Worm (Caenorhabditis elegans): ENCODE results near the gene ZK809.8.

Gene ZK809.8

DNA sequence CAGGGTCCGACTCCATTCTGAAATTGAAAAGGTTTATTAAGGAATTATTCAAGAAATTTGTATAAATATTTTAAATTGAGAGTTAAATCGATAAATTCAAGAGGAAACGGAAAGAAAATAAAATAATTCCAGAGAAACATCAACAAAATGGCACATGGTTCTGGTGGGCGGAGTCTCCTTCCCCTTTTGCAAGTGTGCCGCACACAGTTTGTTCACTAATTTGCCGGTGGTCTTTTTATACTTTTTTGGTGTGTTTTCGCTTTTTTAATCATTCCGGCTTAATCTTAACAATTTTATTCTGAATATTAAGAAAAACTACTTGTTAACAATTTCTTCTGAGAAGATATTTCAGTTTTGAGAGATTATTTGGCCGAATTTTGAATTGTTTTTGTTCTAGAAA lies 44.0 kb downstream of the ZK809.8 start, which contains the start of the genes ragc-1 and Y24F12A.1 (continued):
- no peak for TF ChIP-seq C34B4.2 (tag; optimal IDR thresholded peaks at IDR 0.05)
- peak; percentile 28 to 64 (median 44) for TF ChIP-seq dpl-1 (GFP tag; optimal IDR thresholded peaks at IDR 0.05)
- no peak for TF ChIP-seq lin-13 (GFP tag; optimal IDR thresholded peaks at IDR 0.05)
- TF ChIP-seq nhr-71 (tag; optimal IDR thresholded peaks at IDR 0.05): peak; percentile 52
- no peak for TF ChIP-seq pag-3 (tag; optimal IDR thresholded peaks at IDR 0.05; ENCODE audit: borderline replicate concordance, insufficient read depth)
- no peak for TF ChIP-seq nhr-12 (tag; optimal IDR thresholded peaks at IDR 0.05)
- no peak for TF ChIP-seq tlp-1 (tag; optimal IDR thresholded peaks at IDR 0.05)
- TF ChIP-seq grh-1 (GFP tag; IDR thresholded peaks at IDR 0.05): no peak
- no peak for TF ChIP-seq zip-4 (GFP tag; optimal IDR thresholded peaks at IDR 0.05)
- TF ChIP-seq jun-1 (tag; optimal IDR thresholded peaks at IDR 0.05): no peak
- TF ChIP-seq unc-30 (tag; optimal IDR thresholded peaks at IDR 0.05): no peak
- TF ChIP-seq lin-39 (tag; optimal IDR thresholded peaks at IDR 0.05): no peak
- TF ChIP-seq xbp-1 (tag; optimal IDR thresholded peaks at IDR 0.05): peak; percentile 42
- TF ChIP-seq elt-2 (tag; optimal IDR thresholded peaks at IDR 0.05): no peak
- TF ChIP-seq ces-1 (GFP tag; optimal IDR thresholded peaks at IDR 0.05): no peak
- no peak for TF ChIP-seq unc-86 (tag; optimal IDR thresholded peaks at IDR 0.05)
- TF ChIP-seq isw-1 (GFP tag; IDR thresholded peaks at IDR 0.05): no peak
- TF ChIP-seq mab-9 (GFP tag; IDR thresholded peaks at IDR 0.05): no peak
- TF ChIP-seq ceh-82 (tag; optimal IDR thresholded peaks at IDR 0.05): peak in 2 of 3 experiments; percentile 26 to 46
- TF ChIP-seq dsc-1 (tag; optimal IDR thresholded peaks at IDR 0.05): peak; percentile 34
- TF ChIP-seq fkh-4 (tag; optimal IDR thresholded peaks at IDR 0.05; ENCODE audit: borderline replicate concordance): no peak
- no peak for TF ChIP-seq egl-27 (tag; optimal IDR thresholded peaks at IDR 0.05)
- no peak for TF ChIP-seq nhr-77 (tag; optimal IDR thresholded peaks at IDR 0.05)
- TF ChIP-seq ztf-4 (tag; optimal IDR thresholded peaks at IDR 0.05): no peak
- TF ChIP-seq mep-1 (tag; optimal IDR thresholded peaks at IDR 0.05): peak; percentile 38
- no peak for TF ChIP-seq nhr-84 (tag; optimal IDR thresholded peaks at IDR 0.05)
- no peak for TF ChIP-seq ceh-8 (GFP tag; optimal IDR thresholded peaks at IDR 0.05)
- peak; percentile 53 for TF ChIP-seq C16A3.4 (tag; optimal IDR thresholded peaks at IDR 0.05)
- no peak for TF ChIP-seq nhr-11 (tag; optimal IDR thresholded peaks at IDR 0.05)
- no peak for TF ChIP-seq ceh-88 (GFP tag; IDR thresholded peaks at IDR 0.05)
- TF ChIP-seq mdl-1 (tag; optimal IDR thresholded peaks at IDR 0.05): peak in 1 of 2 experiments; percentile 71
- peak; percentile 24 for TF ChIP-seq tbx-2 (tag; optimal IDR thresholded peaks at IDR 0.05)
- no peak for TF ChIP-seq nhr-76 (tag; optimal IDR thresholded peaks at IDR 0.05)
- peak; percentile 41 for TF ChIP-seq nhr-47 (tag; optimal IDR thresholded peaks at IDR 0.05)
- TF ChIP-seq zag-1 (tag; optimal IDR thresholded peaks at IDR 0.05): no peak
- no peak for TF ChIP-seq nhr-28 (tag; optimal IDR thresholded peaks at IDR 0.05)
- TF ChIP-seq alr-1 (tag; optimal IDR thresholded peaks at IDR 0.05; ENCODE audit: borderline replicate concordance): no peak
- no peak for TF ChIP-seq fos-1 (tag; optimal IDR thresholded peaks at IDR 0.05)
- no peak for TF ChIP-seq pax-3 (tag; optimal IDR thresholded peaks at IDR 0.05)
- TF ChIP-seq ceh-63 (GFP tag; optimal IDR thresholded peaks at IDR 0.05): no peak
- TF ChIP-seq hlh-17 (GFP tag; optimal IDR thresholded peaks at IDR 0.05; ENCODE audit: borderline replicate concordance): no peak
- TF ChIP-seq efl-3 (GFP tag; optimal IDR thresholded peaks at IDR 0.05): no peak
- peak; percentile 58 for TF ChIP-seq blmp-1 (tag; optimal IDR thresholded peaks at IDR 0.05)
- no peak for TF ChIP-seq pqm-1 (tag; optimal IDR thresholded peaks at IDR 0.05)
- no peak for TF ChIP-seq ceh-90 (tag; optimal IDR thresholded peaks at IDR 0.05)
- no peak for TF ChIP-seq C04F5.9 (tag; optimal IDR thresholded peaks at IDR 0.05)
- peak in 1 of 6 experiments; percentile 66 for TF ChIP-seq elt-3 (tag; optimal IDR thresholded peaks at IDR 0.05)
- no peak for TF ChIP-seq Y116A8C.19 (tag; optimal IDR thresholded peaks at IDR 0.05; ENCODE audit: borderline replicate concordance)
- no peak for TF ChIP-seq nhr-237 (tag; optimal IDR thresholded peaks at IDR 0.05)
- peak; percentile 26 for TF ChIP-seq lir-3 (tag; optimal IDR thresholded peaks at IDR 0.05; ENCODE audit: poor library complexity)
- TF ChIP-seq snu-23 (GFP tag; optimal IDR thresholded peaks at IDR 0.05): peak; percentile 41
- no peak for TF ChIP-seq fkh-10 (GFP tag; optimal IDR thresholded peaks at IDR 0.05)
- no peak for TF ChIP-seq egl-13 (tag; optimal IDR thresholded peaks at IDR 0.05)
